Fruit fly (Drosophila melanogaster) whole organism, prepupa: ENCODE results near the gene CG6610.

Experiments used
- Blimp-1 ChIP-seq: fragments of 200-800 bp; sonication (Bioruptor generic); optimal IDR thresholded peaks from 3 replicates; lab custom pipeline; 2017; ENCODE audit warnings: missing biosample characterization, missing genetic modification characterization, mild to moderate bottlenecking, moderate library complexity, missing genetic modification reagents
- CG10669 ChIP-seq: fragments of 200-800 bp; sonication (Bioruptor generic); optimal IDR thresholded peaks from 3 replicates; lab custom pipeline; 2018; ENCODE audit warnings: missing biosample characterization, mild to moderate bottlenecking, missing genetic modification characterization, moderate library complexity
- CG11294 ChIP-seq: fragments of 200-800 bp; sonication (Bioruptor generic); IDR thresholded peaks from 2 replicates; pipeline ENCODE4 v1.3.6; 2022; ENCODE audit warnings: missing biosample characterization, missing genetic modification characterization
- CG31627 ChIP-seq: fragments of 200-800 bp; sonication (Bioruptor generic); optimal IDR thresholded peaks from 3 replicates; lab custom pipeline; 2016; ENCODE audit warnings: missing biosample characterization, missing genetic modification characterization
- CG3919 ChIP-seq: fragments of 200-800 bp; sonication (Bioruptor generic); optimal IDR thresholded peaks from 3 replicates; lab custom pipeline; 2016; ENCODE audit warnings: missing biosample characterization, missing genetic modification characterization
- CG4318 ChIP-seq: fragments of 200-800 bp; sonication (Bioruptor generic); optimal IDR thresholded peaks from 3 replicates; lab custom pipeline; 2017; ENCODE audit warnings: missing biosample characterization, mild to moderate bottlenecking, missing genetic modification characterization
- CG6808 ChIP-seq: fragments of 200-800 bp; sonication (Bioruptor generic); optimal IDR thresholded peaks from 3 replicates; lab custom pipeline; 2017; ENCODE audit warnings: missing biosample characterization, missing genetic modification characterization, mild to moderate bottlenecking, moderate library complexity, missing genetic modification reagents
- CG6854 ChIP-seq: fragments of 200-800 bp; sonication (Bioruptor generic); optimal IDR thresholded peaks from 2 replicates; lab custom pipeline; 2017; ENCODE audit warnings: missing biosample characterization, mild to moderate bottlenecking, missing genetic modification characterization
- CG7368 ChIP-seq: fragments of 200-800 bp; sonication (Bioruptor generic); optimal IDR thresholded peaks from 3 replicates; lab custom pipeline; 2016; ENCODE audit warnings: missing biosample characterization, missing genetic modification characterization
- CG8119 ChIP-seq: fragments of 200-800 bp; sonication (Bioruptor generic); IDR thresholded peaks from 3 replicates; pipeline ENCODE4 v1.3.6; 2022; ENCODE audit warnings: missing biosample characterization, missing genetic modification characterization
- CG8319 ChIP-seq: fragments of 200-800 bp; sonication (Bioruptor generic); optimal IDR thresholded peaks from 3 replicates; lab custom pipeline; 2016; ENCODE audit warnings: missing biosample characterization, missing genetic modification characterization
- CG8632 ChIP-seq: fragments of 200-800 bp; sonication (Bioruptor generic); optimal IDR thresholded peaks from 3 replicates; lab custom pipeline; 2016; ENCODE audit warnings: missing biosample characterization, missing genetic modification characterization
- Eip75B ChIP-seq: fragments of 200-800 bp; sonication (Bioruptor generic); optimal IDR thresholded peaks from 3 replicates; lab custom pipeline; 2016; ENCODE audit warnings: missing biosample characterization, missing genetic modification characterization
- Eip78C ChIP-seq: fragments of 200-800 bp; sonication (Bioruptor generic); peaks from one replicate; lab custom pipeline; 2016; ENCODE audit warnings: missing biosample characterization, missing genetic modification characterization
- Ets21C ChIP-seq: fragments of 200-800 bp; sonication (Bioruptor generic); optimal IDR thresholded peaks from 3 replicates; lab custom pipeline; 2016; ENCODE audit warnings: missing biosample characterization, missing genetic modification characterization
- Hr4 ChIP-seq: fragments of 200-800 bp; sonication (Bioruptor generic); optimal IDR thresholded peaks from 3 replicates; lab custom pipeline; 2016; ENCODE audit warnings: missing biosample characterization, missing genetic modification characterization
- Met ChIP-seq: fragments of 200-800 bp; sonication (Bioruptor generic); optimal IDR thresholded peaks from 3 replicates; lab custom pipeline; 2016; ENCODE audit warnings: missing biosample characterization, missing genetic modification characterization
- OdsH ChIP-seq: fragments of 200-800 bp; sonication (Bioruptor generic); optimal IDR thresholded peaks from 3 replicates; lab custom pipeline; 2016; ENCODE audit warnings: missing biosample characterization, missing genetic modification characterization
- Sox15 ChIP-seq: fragments of 200-800 bp; sonication (Bioruptor generic); optimal IDR thresholded peaks from 3 replicates; lab custom pipeline; 2016; ENCODE audit warnings: missing biosample characterization, missing genetic modification characterization
- cyc ChIP-seq: fragments of 200-800 bp; sonication (Bioruptor generic); optimal IDR thresholded peaks from 3 replicates; lab custom pipeline; 2016; ENCODE audit warnings: missing biosample characterization, missing genetic modification characterization
- eg ChIP-seq: fragments of 200-800 bp; sonication (Bioruptor generic); IDR thresholded peaks from 3 replicates; pipeline ENCODE4 v1.3.6; 2022; ENCODE audit warnings: missing biosample characterization, missing genetic modification characterization
- fkh ChIP-seq: fragments of 200-800 bp; sonication (Bioruptor generic); optimal IDR thresholded peaks from 3 replicates; lab custom pipeline; 2017; ENCODE audit warnings: missing biosample characterization, mild to moderate bottlenecking, missing genetic modification characterization, moderate library complexity
- lz ChIP-seq: fragments of 200-800 bp; sonication (Bioruptor generic); optimal IDR thresholded peaks from 3 replicates; lab custom pipeline; 2016; ENCODE audit warnings: missing biosample characterization, missing genetic modification characterization
- pdm3 ChIP-seq: fragments of 200-800 bp; sonication (Bioruptor generic); optimal IDR thresholded peaks from 3 replicates; lab custom pipeline; 2016; ENCODE audit warnings: missing biosample characterization, missing genetic modification characterization
- ss ChIP-seq, 2 experiments: fragments of 200-800 bp; sonication (Bioruptor generic); optimal IDR thresholded peaks; 2 replicates in 1 of 2; 3 replicates in 1 of 2; lab custom pipeline; 2017 to 2018; ENCODE audit warnings: mild to moderate bottlenecking in 2 of 2, missing biosample characterization in 2 of 2, missing genetic modification characterization in 2 of 2, moderate library complexity in 1 of 2
- svp ChIP-seq: fragments of 200-800 bp; sonication (Bioruptor generic); peaks from one replicate; lab custom pipeline; 2016; ENCODE audit warnings: missing biosample characterization, missing genetic modification characterization
- topi ChIP-seq: fragments of 200-800 bp; sonication (Bioruptor generic); optimal IDR thresholded peaks from 3 replicates; lab custom pipeline; 2016; ENCODE audit warnings: missing biosample characterization, missing genetic modification characterization
- vri ChIP-seq: fragments of 200-800 bp; sonication (Bioruptor generic); optimal IDR thresholded peaks from 3 replicates; lab custom pipeline; 2016; ENCODE audit warnings: missing biosample characterization, mild to moderate bottlenecking, missing genetic modification characterization

Gene CG6610

dm6 chr3L:6116881-6117280, 41.5 kb downstream of the CG6610 start:
- no peak for TF ChIP-seq CG8632 (GFP tag; lab: Kevin White, UChicago)
- no peak for TF ChIP-seq Hr4 (GFP tag; lab: Kevin White, UChicago)
- no peak for TF ChIP-seq vri (GFP tag; lab: Kevin White, UChicago)
- TF ChIP-seq svp (GFP tag; lab: Kevin White, UChicago) = no peak
- no peak for TF ChIP-seq eg (GFP tag; lab: Robert Waterston, UW)
- TF ChIP-seq CG4318 = no peak
- TF ChIP-seq ss (GFP tag; optimal IDR thresholded peaks at IDR 0.05; lab: Kevin White, UChicago) = no peak
- no peak for TF ChIP-seq CG6808 (GFP tag; lab: Kevin White, UChicago)
- no peak for TF ChIP-seq Eip75B (GFP tag; lab: Kevin White, UChicago)
- TF ChIP-seq, all 60 proteins: peak for 0

DNA sequence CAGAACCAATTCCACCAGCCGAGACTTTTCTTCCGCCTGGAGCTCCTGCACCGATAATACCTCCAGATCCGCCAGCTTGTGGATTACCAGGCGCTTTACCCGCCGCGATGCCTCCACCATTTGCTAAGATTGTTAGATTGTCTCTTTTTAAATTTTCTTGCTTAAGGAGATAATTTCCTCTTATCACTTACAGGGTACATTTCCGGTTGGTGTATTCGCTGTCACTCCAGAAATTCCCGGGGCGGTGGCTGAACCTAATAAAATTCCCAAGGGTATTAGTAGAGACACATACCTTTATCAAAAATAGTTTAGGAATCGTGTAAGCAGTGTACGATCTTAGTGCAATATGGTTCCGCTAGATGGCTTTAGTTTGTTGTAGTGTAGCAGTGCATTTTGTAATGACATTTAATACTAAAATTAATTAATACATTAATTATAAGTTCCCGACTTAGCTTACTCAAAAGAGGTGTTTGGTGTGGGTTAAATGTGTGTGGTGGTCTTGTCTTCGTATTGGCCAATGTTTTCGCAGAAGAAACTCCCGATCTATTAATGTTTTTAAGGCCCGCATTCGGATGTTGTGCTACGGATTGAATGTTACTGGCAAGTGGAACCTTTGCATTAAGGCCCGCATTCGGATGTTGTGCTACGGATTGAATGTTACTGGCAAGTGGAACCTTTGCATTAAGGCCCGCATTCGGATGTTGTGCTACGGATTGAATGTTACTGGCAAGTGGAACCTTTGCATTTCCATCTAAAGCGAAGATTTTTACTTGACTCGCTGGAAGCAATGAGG, 49.5 kb downstream of the CG6610 start:
- TF ChIP-seq cyc = peak; percentile 26
- TF ChIP-seq Blimp-1 = peak; percentile 3
- no peak for TF ChIP-seq Ets21C (GFP tag; lab: Kevin White, UChicago)
- TF ChIP-seq CG8319 = peak; percentile 12
- peak; percentile 72 for TF ChIP-seq CG3919
- TF ChIP-seq ss (GFP tag; optimal IDR thresholded peaks at IDR 0.05; lab: Kevin White, UChicago) = no peak
- no peak for TF ChIP-seq CG31627 (GFP tag; lab: Kevin White, UChicago)
- no peak for TF ChIP-seq CG8119 (GFP tag; lab: Robert Waterston, UW)
- TF ChIP-seq CG10669 (GFP tag; lab: Kevin White, UChicago) = peak; percentile 41
- peak; percentile 87 for TF ChIP-seq Eip78C (GFP tag; lab: Kevin White, UChicago)
- TF ChIP-seq pdm3 (GFP tag; lab: Kevin White, UChicago) = peak; percentile 3
- TF ChIP-seq Eip75B (GFP tag; lab: Kevin White, UChicago) = peak; percentile 43
- TF ChIP-seq Sox15 = no peak
- TF ChIP-seq fkh = peak; percentile 48
- peak; percentile 15 for TF ChIP-seq OdsH
- peak; percentile 29 for TF ChIP-seq CG7368 (GFP tag; lab: Kevin White, UChicago)
- TF ChIP-seq svp (GFP tag; lab: Kevin White, UChicago) = peak; percentile 63
- TF ChIP-seq topi = peak; percentile 41
- TF ChIP-seq CG11294 (GFP tag; lab: Robert Waterston, UW) = no peak
- TF ChIP-seq CG6854 (GFP tag; lab: Kevin White, UChicago) = no peak
- peak; percentile 10 for TF ChIP-seq CG6808 (GFP tag; lab: Kevin White, UChicago)
- TF ChIP-seq Met (GFP tag; lab: Kevin White, UChicago) = peak; percentile 11
- peak; percentile 43 for TF ChIP-seq lz (GFP tag; lab: Kevin White, UChicago)
- no peak; the same call in 2 of the 3 replicates for TF ChIP-seq eg (GFP tag; lab: Robert Waterston, UW)
- TF ChIP-seq, all 60 proteins: peak for 16

DNA sequence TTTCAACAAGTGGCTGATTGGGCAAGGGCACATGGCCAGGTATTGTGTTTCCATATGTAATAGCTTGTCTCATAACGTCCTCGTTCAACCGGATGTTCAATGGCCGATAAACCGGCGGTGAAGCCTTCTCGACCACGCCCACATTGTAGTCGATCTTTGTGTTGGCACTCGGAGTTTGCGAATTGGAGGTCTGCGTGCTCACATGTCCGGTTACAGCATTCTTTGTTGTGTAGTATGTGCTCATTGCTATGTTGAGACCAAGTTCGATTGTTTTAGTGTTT, 50.0 kb downstream of the CG6610 start:
- TF ChIP-seq CG10669 (GFP tag; lab: Kevin White, UChicago) = no peak
- TF ChIP-seq, all 60 proteins: peak for 0
